Worm (Caenorhabditis elegans) whole organism, young adult: Measurements from ENCODE around the gene kbp-2.

Experiments used
- C06A6.2 ChIP-seq: fragments of 200-800 bp; sonication (Bioruptor generic); conservative IDR thresholded peaks from 2 replicates; pipeline ENCODE4 v1.3.6; 2022; ENCODE audit warnings: missing genetic modification characterization, missing compliant biosample characterization
- D2030.7 ChIP-seq: fragments of 200-800 bp; sonication (Bioruptor generic); IDR thresholded peaks from 2 replicates; pipeline ENCODE4 v1.3.6; 2022; ENCODE audit warnings: missing genetic modification reagents, missing genetic modification characterization, missing compliant biosample characterization
- F22D6.2 ChIP-seq: sonication (generic microtip); optimal IDR thresholded peaks from 2 replicates; lab custom pipeline; 2016; ENCODE audit warnings: mild to moderate bottlenecking, missing genetic modification characterization, missing compliant biosample characterization
- F23B12.7 ChIP-seq: sonication (generic microtip); optimal IDR thresholded peaks from 2 replicates; lab custom pipeline; 2017; ENCODE audit warnings: missing genetic modification characterization, mild to moderate bottlenecking, missing compliant biosample characterization, antibody characterized with exemption, moderate library complexity; ENCODE audit not compliant: insufficient read depth
- F57C9.4 ChIP-seq: sonication (generic microtip); optimal IDR thresholded peaks from 2 replicates; lab custom pipeline; 2017; ENCODE audit warnings: mild to moderate bottlenecking, missing genetic modification characterization, missing compliant biosample characterization
- K12H6.12 ChIP-seq: fragments of 200-800 bp; sonication (Bioruptor generic); optimal IDR thresholded peaks from 2 replicates; lab custom pipeline; 2018; ENCODE audit warnings: mild to moderate bottlenecking, missing genetic modification characterization, missing compliant biosample characterization
- T07F8.4 ChIP-seq: sonication (generic microtip); optimal IDR thresholded peaks from 2 replicates; lab custom pipeline; 2016; ENCODE audit warnings: mild to moderate bottlenecking, missing genetic modification characterization, moderate library complexity, missing compliant biosample characterization
- T26A5.8 ChIP-seq: sonication (generic microtip); optimal IDR thresholded peaks from 2 replicates; lab custom pipeline; 2016; ENCODE audit warnings: missing genetic modification characterization, missing compliant biosample characterization
- Y56A3A.18 ChIP-seq: fragments of 200-800 bp; sonication (Bioruptor generic); IDR thresholded peaks from 2 replicates; pipeline ENCODE4 v1.3.6; 2022; ENCODE audit warnings: missing genetic modification reagents, missing genetic modification characterization, missing compliant biosample characterization
- ama-1 ChIP-seq, 3 experiments: fragments of 150-350 bp in 1 of 3; sonication (generic microtip) in 2 of 3; optimal IDR thresholded peaks; 2 replicates each; lab custom pipeline; 2014 to 2018; ENCODE audit warnings: missing biosample characterization in 2 of 3, missing genetic modification characterization in 2 of 3, missing genetic modification reagents in 2 of 3
- attf-3 ChIP-seq: fragments of 200-800 bp; sonication (Bioruptor generic); conservative IDR thresholded peaks from 2 replicates; pipeline ENCODE4 v1.3.6; 2022; ENCODE audit warnings: missing genetic modification reagents, missing genetic modification characterization, missing compliant biosample characterization
- bed-2 ChIP-seq: fragments of 200-800 bp; sonication (Bioruptor generic); IDR thresholded peaks from 2 replicates; pipeline ENCODE4 v1.3.6; 2022; ENCODE audit warnings: missing genetic modification reagents, missing genetic modification characterization, missing compliant biosample characterization
- ccch-3 ChIP-seq: fragments of 200-800 bp; sonication (Bioruptor generic); optimal IDR thresholded peaks from 2 replicates; lab custom pipeline; 2018; ENCODE audit warnings: mild to moderate bottlenecking, missing genetic modification characterization, missing compliant biosample characterization
- cebp-1 ChIP-seq, 2 experiments: fragments of 200-800 bp in 1 of 2; sonication (Bioruptor generic) in 1 of 2; sonication (generic microtip) in 1 of 2; IDR thresholded peaks in 1 of 2; optimal IDR thresholded peaks in 1 of 2; 2 replicates each; pipeline versions ENCODE4 v1.3.6 to Lab custom; 2017 to 2022; ENCODE audit warnings: missing compliant biosample characterization in 2 of 2, missing genetic modification characterization in 2 of 2, mild to moderate bottlenecking in 1 of 2, missing genetic modification reagents in 1 of 2, moderate library complexity in 1 of 2
- ceh-100 ChIP-seq: fragments of 200-800 bp; sonication (Bioruptor generic); IDR thresholded peaks from 2 replicates; pipeline ENCODE4 v1.3.6; 2022; ENCODE audit warnings: missing genetic modification reagents, missing genetic modification characterization, missing compliant biosample characterization
- ceh-27 ChIP-seq: fragments of 200-800 bp; sonication (Bioruptor generic); optimal IDR thresholded peaks from 2 replicates; lab custom pipeline; 2018; ENCODE audit warnings: mild to moderate bottlenecking, missing genetic modification characterization, moderate library complexity, missing compliant biosample characterization
- ceh-58 ChIP-seq: fragments of 200-800 bp; sonication (Bioruptor generic); IDR thresholded peaks from 2 replicates; pipeline ENCODE4 v1.3.6; 2022; ENCODE audit warnings: missing genetic modification characterization, missing compliant biosample characterization
- ceh-91 ChIP-seq: fragments of 200-800 bp; sonication (Bioruptor generic); IDR thresholded peaks from 2 replicates; pipeline ENCODE4 v1.3.6; 2022; ENCODE audit warnings: missing genetic modification reagents, missing genetic modification characterization, missing compliant biosample characterization
- die-1 ChIP-seq: sonication (generic microtip); optimal IDR thresholded peaks from 2 replicates; lab custom pipeline; 2016; ENCODE audit warnings: missing genotype, mild to moderate bottlenecking, missing genetic modification characterization, missing compliant biosample characterization
- egrh-3 ChIP-seq: fragments of 200-800 bp; sonication (Bioruptor generic); IDR thresholded peaks from 2 replicates; pipeline ENCODE4 v1.3.6; 2022; ENCODE audit warnings: missing genetic modification reagents, missing genetic modification characterization, missing compliant biosample characterization
- gei-17 ChIP-seq: fragments of 200-800 bp; sonication (Bioruptor generic); optimal IDR thresholded peaks from 2 replicates; lab custom pipeline; 2018; ENCODE audit warnings: mild to moderate bottlenecking, missing genetic modification characterization, missing compliant biosample characterization
- hlh-12 ChIP-seq: sonication (generic microtip); optimal IDR thresholded peaks from 2 replicates; lab custom pipeline; 2016; ENCODE audit warnings: missing genetic modification characterization, missing compliant biosample characterization
- hmg-1.2 ChIP-seq: fragments of 200-800 bp; sonication (Bioruptor generic); IDR thresholded peaks from 2 replicates; pipeline ENCODE4 v1.3.6; 2022; ENCODE audit warnings: missing genetic modification reagents, missing genetic modification characterization, missing compliant biosample characterization
- hmg-20 ChIP-seq: fragments of 200-800 bp; sonication (Bioruptor generic); IDR thresholded peaks from 2 replicates; pipeline ENCODE4 v1.3.6; 2022; ENCODE audit warnings: missing genetic modification reagents, missing genetic modification characterization, missing compliant biosample characterization
- lag-1 ChIP-seq: fragments of 200-800 bp; sonication (Bioruptor generic); IDR thresholded peaks from 2 replicates; pipeline ENCODE4 v1.3.6; 2022; ENCODE audit warnings: missing genetic modification reagents, missing genetic modification characterization, missing compliant biosample characterization
- let-607 ChIP-seq, 2 experiments: fragments of 200-800 bp in 1 of 2; sonication (Bioruptor generic) in 1 of 2; sonication (generic microtip) in 1 of 2; optimal IDR thresholded peaks; 2 replicates each; lab custom pipeline; 2016 to 2018; ENCODE audit warnings: mild to moderate bottlenecking in 2 of 2, missing compliant biosample characterization in 2 of 2, missing genetic modification characterization in 2 of 2, moderate library complexity in 2 of 2, missing genotype in 1 of 2
- lin-54 ChIP-seq: fragments of 200-800 bp; sonication (Bioruptor generic); optimal IDR thresholded peaks from 2 replicates; lab custom pipeline; 2018; ENCODE audit warnings: mild to moderate bottlenecking, missing genetic modification characterization, missing compliant biosample characterization
- madf-6 ChIP-seq: fragments of 200-800 bp; sonication (Bioruptor generic); IDR thresholded peaks from 2 replicates; pipeline ENCODE4 v1.3.6; 2022; ENCODE audit warnings: missing genetic modification reagents, missing genetic modification characterization, missing compliant biosample characterization
- mel-28 ChIP-seq: sonication (generic microtip); optimal IDR thresholded peaks from 2 replicates; lab custom pipeline; 2016; ENCODE audit warnings: borderline replicate concordance, mild to moderate bottlenecking, missing genetic modification characterization, missing compliant biosample characterization
- nfya-1 ChIP-seq: sonication (generic microtip); optimal IDR thresholded peaks from 2 replicates; lab custom pipeline; 2017; ENCODE audit warnings: antibody characterized with exemption, missing compliant biosample characterization, missing genetic modification characterization, borderline replicate concordance; ENCODE audit not compliant: insufficient read depth
- nfya-2 ChIP-seq: fragments of 200-800 bp; sonication (Bioruptor generic); IDR thresholded peaks from 2 replicates; pipeline ENCODE4 v1.3.6; 2022; ENCODE audit warnings: missing genetic modification reagents, missing genetic modification characterization, missing compliant biosample characterization
- nfyb-1 ChIP-seq: fragments of 200-800 bp; sonication (Bioruptor generic); IDR thresholded peaks from 2 replicates; pipeline ENCODE4 v1.3.6; 2022; ENCODE audit warnings: missing genetic modification reagents, missing genetic modification characterization, missing compliant biosample characterization
- nhr-120 ChIP-seq: fragments of 200-800 bp; sonication (Bioruptor generic); IDR thresholded peaks from 2 replicates; pipeline ENCODE4 v1.3.6; 2022; ENCODE audit warnings: missing genetic modification characterization, missing compliant biosample characterization
- nhr-27 ChIP-seq: fragments of 200-800 bp; sonication (Bioruptor generic); optimal IDR thresholded peaks from 2 replicates; lab custom pipeline; 2018; ENCODE audit warnings: mild to moderate bottlenecking, missing genetic modification characterization, moderate library complexity, missing compliant biosample characterization
- pbrm-1 ChIP-seq: fragments of 200-800 bp; sonication (Bioruptor generic); IDR thresholded peaks from 2 replicates; pipeline ENCODE4 v1.3.6; 2022; ENCODE audit warnings: missing genetic modification reagents, missing genetic modification characterization, missing compliant biosample characterization
- pha-4 ChIP-seq: fragments of 150-350 bp; sonication (generic microtip); optimal IDR thresholded peaks from 2 replicates; lab custom pipeline; 2014; ENCODE audit warnings: missing biosample characterization, missing genetic modification reagents, missing genetic modification characterization
- rpc-1 ChIP-seq, 2 experiments: fragments of 150-350 bp in 1 of 2; sonication (generic microtip) in 1 of 2; optimal IDR thresholded peaks; 2 replicates each; lab custom pipeline; 2014 to 2018; ENCODE audit warnings: missing biosample characterization in 1 of 2, missing genetic modification characterization in 1 of 2, missing genetic modification reagents in 1 of 2, missing genotype in 1 of 2
- sdz-38 ChIP-seq: sonication (generic microtip); optimal IDR thresholded peaks from 2 replicates; lab custom pipeline; 2016; ENCODE audit warnings: missing genotype, missing genetic modification characterization, missing compliant biosample characterization
- unc-62 ChIP-seq: fragments of 150-350 bp; optimal IDR thresholded peaks from 2 replicates; lab custom pipeline; 2014; ENCODE audit warnings: missing biosample characterization, missing genetic modification reagents, missing genetic modification characterization
- xnd-1 ChIP-seq: sonication (generic microtip); optimal IDR thresholded peaks from 2 replicates; lab custom pipeline; 2016; ENCODE audit warnings: missing genotype, missing genetic modification reagents, missing genetic modification characterization, missing compliant biosample characterization
- zim-3 ChIP-seq: sonication (generic microtip); optimal IDR thresholded peaks from 2 replicates; lab custom pipeline; 2017; ENCODE audit warnings: mild to moderate bottlenecking, missing genetic modification characterization, moderate library complexity, missing compliant biosample characterization
- ztf-25 ChIP-seq: fragments of 200-800 bp; sonication (Bioruptor generic); IDR thresholded peaks from 2 replicates; pipeline ENCODE4 v1.3.6; 2022; ENCODE audit warnings: missing genetic modification reagents, missing genetic modification characterization, missing compliant biosample characterization
- ztf-28 ChIP-seq: fragments of 200-800 bp; sonication (Bioruptor generic); IDR thresholded peaks from 2 replicates; pipeline ENCODE4 v1.3.6; 2022; ENCODE audit warnings: missing genetic modification reagents, missing genetic modification characterization, missing compliant biosample characterization

The kbp-2 gene

ce11 chrIII:4930154-4930679 is 26.5 kb upstream of the kbp-2 start, which contains the start of gene set-2 (continued):
- TF ChIP-seq bed-2 (GFP tag; lab: Robert Waterston, UW): peak; percentile 92
- TF ChIP-seq T26A5.8 (tag; lab: Kevin White, UChicago): no peak
- TF ChIP-seq unc-62: no peak
- peak; percentile 97 for TF ChIP-seq lin-54
- TF ChIP-seq pbrm-1 (GFP tag; lab: Robert Waterston, UW): peak; percentile 65; the same call in 1 of the 2 replicates
- no peak for TF ChIP-seq mel-28
- no peak for TF ChIP-seq nhr-120
- peak; percentile 87 for TF ChIP-seq ztf-25 (GFP tag; lab: Robert Waterston, UW)
- no peak for TF ChIP-seq nfya-1 (tag; lab: Kevin White, UChicago)
- TF ChIP-seq die-1 (tag; lab: Kevin White, UChicago): no peak
- no peak for TF ChIP-seq gei-17 (GFP tag; lab: Kevin White, UChicago)
- TF ChIP-seq nfya-2: no peak
- TF ChIP-seq ztf-28: peak; percentile 81; the same call in 1 of the 2 replicates
- no peak for TF ChIP-seq hmg-20 (GFP tag; lab: Robert Waterston, UW)
- peak; percentile 43 for TF ChIP-seq F22D6.2 (tag; lab: Kevin White, UChicago)
- TF ChIP-seq cebp-1 (GFP tag; IDR thresholded peaks at IDR 0.05; lab: Robert Waterston, UW): no peak
- TF ChIP-seq cebp-1 (tag; optimal IDR thresholded peaks at IDR 0.05; lab: Kevin White, UChicago): peak; percentile 67
- no peak for TF ChIP-seq nhr-27
- TF ChIP-seq T07F8.4 (tag; lab: Kevin White, UChicago): no peak
- TF ChIP-seq attf-3: peak; percentile 66
- TF ChIP-seq lag-1 (GFP tag; lab: Robert Waterston, UW): no peak
- peak; percentile 43; the same call in 1 of the 2 replicates for TF ChIP-seq egrh-3
- peak; percentile 50 for TF ChIP-seq ceh-100
- peak; percentile 76 for TF ChIP-seq nfyb-1
- TF ChIP-seq Y56A3A.18: no peak
- TF ChIP-seq sdz-38 (tag; lab: Kevin White, UChicago): no peak
- TF ChIP-seq ama-1 (optimal IDR thresholded peaks at IDR 0.05; lab: Kevin White, UChicago): no peak
- no peak for TF ChIP-seq ama-1 (GFP tag; optimal IDR thresholded peaks at IDR 0.05; lab: Kevin White, UChicago)
- TF ChIP-seq ceh-58 (GFP tag; lab: Robert Waterston, UW): no peak
- no peak for TF ChIP-seq pha-4
- TF ChIP-seq xnd-1 (tag; lab: Kevin White, UChicago): peak; percentile 58
- TF ChIP-seq let-607 (tag; optimal IDR thresholded peaks at IDR 0.05; lab: Kevin White, UChicago): peak in 1 of 2 experiments; percentile 32
- TF ChIP-seq hlh-12 (tag; lab: Kevin White, UChicago): no peak
- TF ChIP-seq F23B12.7 (tag; lab: Kevin White, UChicago): no peak
- no peak for TF ChIP-seq C06A6.2 (GFP tag; lab: Robert Waterston, UW)
- no peak for TF ChIP-seq zim-3 (tag; lab: Kevin White, UChicago)
- peak; percentile 82 for TF ChIP-seq ceh-91 (GFP tag; lab: Robert Waterston, UW)
- TF ChIP-seq ceh-27 (GFP tag; lab: Kevin White, UChicago): peak; percentile 88
- TF ChIP-seq F57C9.4 (tag; lab: Kevin White, UChicago): no peak
- peak; percentile 59 for TF ChIP-seq K12H6.12 (tag; lab: Kevin White, UChicago)
- TF ChIP-seq ccch-3 (GFP tag; lab: Kevin White, UChicago): no peak
- TF ChIP-seq madf-6 (GFP tag; lab: Robert Waterston, UW): peak; percentile 88
- TF ChIP-seq rpc-1 (optimal IDR thresholded peaks at IDR 0.05; lab: Kevin White, UChicago): no peak
- TF ChIP-seq rpc-1 (tag; optimal IDR thresholded peaks at IDR 0.05; lab: Kevin White, UChicago): no peak
- TF ChIP-seq hmg-1.2 (GFP tag; lab: Robert Waterston, UW): peak; percentile 48
- TF ChIP-seq D2030.7 (GFP tag; lab: Robert Waterston, UW): peak; percentile 80
